Fruit fly (Drosophila melanogaster) whole organism, embryonic: ENCODE measurements around the gene caz.

Source experiments
- Adf1 ChIP-seq: fragments of 200-800 bp; sonication (Bioruptor generic); IDR thresholded peaks from 2 replicates; pipeline ENCODE4 v1.3.6; 2022; ENCODE audit warnings: missing biosample characterization, missing genetic modification characterization
- BEAF-32 ChIP-seq: fragments of 200-800 bp; sonication (Bioruptor generic); optimal IDR thresholded peaks from 3 replicates; lab custom pipeline; 2017; ENCODE audit warnings: missing biosample characterization, missing genetic modification characterization, mild to moderate bottlenecking, moderate library complexity, missing genetic modification reagents
- Bgb ChIP-seq: fragments of 200-800 bp; sonication (Bioruptor generic); IDR thresholded peaks from 2 replicates; pipeline ENCODE4 v1.3.6; 2022; ENCODE audit warnings: missing biosample characterization, missing genetic modification characterization; ENCODE audit not compliant: partially characterized antibody
- CG10267 ChIP-seq: fragments of 200-800 bp; sonication (Bioruptor generic); optimal IDR thresholded peaks from 2 replicates; lab custom pipeline; 2018; ENCODE audit warnings: missing biosample characterization, mild to moderate bottlenecking, missing genetic modification characterization, moderate library complexity
- CG10543 ChIP-seq: fragments of 200-800 bp; sonication (Bioruptor generic); optimal IDR thresholded peaks from 3 replicates; lab custom pipeline; 2017; ENCODE audit warnings: missing biosample characterization, mild to moderate bottlenecking, missing genetic modification characterization, moderate library complexity
- CG11456 ChIP-seq: fragments of 200-800 bp; sonication (Bioruptor generic); IDR thresholded peaks from 3 replicates; pipeline ENCODE4 v1.3.6; 2022; ENCODE audit warnings: missing biosample characterization, missing genetic modification characterization
- CG12104 ChIP-seq: fragments of 200-800 bp; sonication (Bioruptor generic); optimal IDR thresholded peaks from 3 replicates; lab custom pipeline; 2016; ENCODE audit warnings: missing biosample characterization, missing genetic modification characterization
- CG12155 ChIP-seq: fragments of 200-800 bp; sonication (Bioruptor generic); optimal IDR thresholded peaks from 3 replicates; lab custom pipeline; 2016; ENCODE audit warnings: missing biosample characterization, missing genetic modification characterization
- CG12391 ChIP-seq: fragments of 200-800 bp; sonication (Bioruptor generic); optimal IDR thresholded peaks from 3 replicates; lab custom pipeline; 2018; ENCODE audit warnings: missing biosample characterization, mild to moderate bottlenecking, missing genetic modification characterization, moderate library complexity
- CG12659 ChIP-seq: fragments of 200-800 bp; sonication (Bioruptor generic); optimal IDR thresholded peaks from 3 replicates; lab custom pipeline; 2017; ENCODE audit warnings: mild to moderate bottlenecking, missing biosample characterization, missing genetic modification reagents, missing genetic modification characterization
- CG13123 ChIP-seq: fragments of 200-800 bp; sonication (Bioruptor generic); optimal IDR thresholded peaks from 2 replicates; lab custom pipeline; 2016; ENCODE audit warnings: missing biosample characterization, missing genetic modification characterization
- CG13287 ChIP-seq: fragments of 200-800 bp; sonication (Bioruptor generic); IDR thresholded peaks from 2 replicates; pipeline ENCODE4 v1.3.6; 2022; ENCODE audit warnings: missing biosample characterization, missing genetic modification characterization; ENCODE audit not compliant: partially characterized antibody
- CG13296 ChIP-seq: fragments of 200-800 bp; sonication (Bioruptor generic); optimal IDR thresholded peaks from 3 replicates; lab custom pipeline; 2018; ENCODE audit warnings: missing biosample characterization, mild to moderate bottlenecking, missing genetic modification characterization
- CG14860 ChIP-seq: fragments of 200-800 bp; sonication (Bioruptor generic); IDR thresholded peaks from 3 replicates; pipeline ENCODE4 v1.3.6; 2022; ENCODE audit warnings: missing biosample characterization, missing genetic modification characterization; ENCODE audit not compliant: partially characterized antibody
- CG16813 ChIP-seq: fragments of 200-800 bp; sonication (Bioruptor generic); IDR thresholded peaks from 3 replicates; pipeline ENCODE4 v1.3.6; 2022; ENCODE audit warnings: missing biosample characterization, missing genetic modification characterization; ENCODE audit not compliant: partially characterized antibody
- CG2129 ChIP-seq: fragments of 200-800 bp; sonication (Bioruptor generic); IDR thresholded peaks from 2 replicates; pipeline ENCODE4 v1.3.6; 2022; ENCODE audit warnings: missing biosample characterization, missing genetic modification characterization; ENCODE audit not compliant: partially characterized antibody
- CG2199 ChIP-seq: fragments of 200-800 bp; sonication (Bioruptor generic); IDR thresholded peaks from 3 replicates; pipeline ENCODE4 v1.3.6; 2022; ENCODE audit warnings: missing biosample characterization, missing genetic modification characterization
- CG2712 ChIP-seq: fragments of 200-800 bp; optimal IDR thresholded peaks from 3 replicates; lab custom pipeline; 2019; ENCODE audit warnings: missing biosample characterization, mild to moderate bottlenecking, missing genetic modification characterization, moderate library complexity
- CG2889 ChIP-seq: fragments of 200-800 bp; sonication (Bioruptor generic); IDR thresholded peaks from 3 replicates; pipeline ENCODE4 v1.3.6; 2022; ENCODE audit warnings: missing biosample characterization, missing genetic modification characterization
- CG32532 ChIP-seq: fragments of 200-800 bp; sonication (Bioruptor generic); IDR thresholded peaks from 2 replicates; pipeline ENCODE4 v1.3.6; 2022; ENCODE audit warnings: missing biosample characterization, missing genetic modification characterization
- CG6272 ChIP-seq: fragments of 200-800 bp; sonication (Bioruptor generic); IDR thresholded peaks from 2 replicates; pipeline ENCODE4 v1.3.6; 2022; ENCODE audit warnings: missing biosample characterization, missing genetic modification characterization
- CG6791 ChIP-seq: fragments of 200-800 bp; sonication (Bioruptor generic); IDR thresholded peaks from 3 replicates; pipeline ENCODE4 v1.3.6; 2022; ENCODE audit warnings: missing biosample characterization, missing genetic modification characterization; ENCODE audit not compliant: partially characterized antibody
- CG7928 ChIP-seq: fragments of 200-800 bp; sonication (Bioruptor generic); optimal IDR thresholded peaks from 2 replicates; lab custom pipeline; 2017; ENCODE audit warnings: missing biosample characterization, mild to moderate bottlenecking, missing genetic modification characterization
- CG8924 ChIP-seq: fragments of 200-800 bp; optimal IDR thresholded peaks from 3 replicates; lab custom pipeline; 2019; ENCODE audit warnings: missing biosample characterization, mild to moderate bottlenecking, missing genetic modification characterization, moderate library complexity
- Dp ChIP-seq: fragments of 200-800 bp; sonication (Bioruptor generic); optimal IDR thresholded peaks from 2 replicates; lab custom pipeline; 2018; ENCODE audit warnings: missing biosample characterization, mild to moderate bottlenecking, missing genetic modification characterization, moderate library complexity
- H2.0 ChIP-seq: fragments of 200-800 bp; sonication (Bioruptor generic); IDR thresholded peaks from 2 replicates; pipeline ENCODE4 v1.3.6; 2022; ENCODE audit warnings: missing biosample characterization, missing genetic modification characterization
- Hmr ChIP-seq: fragments of 200-800 bp; sonication (Bioruptor generic); optimal IDR thresholded peaks from 3 replicates; lab custom pipeline; 2017; ENCODE audit warnings: mild to moderate bottlenecking, missing biosample characterization, missing genetic modification reagents, missing genetic modification characterization
- Hsf ChIP-seq: fragments of 200-800 bp; sonication (Bioruptor generic); optimal IDR thresholded peaks from 3 replicates; lab custom pipeline; 2016; ENCODE audit warnings: missing biosample characterization, missing genetic modification characterization
- Nf-YC ChIP-seq: fragments of 200-800 bp; optimal IDR thresholded peaks from 3 replicates; lab custom pipeline; 2019; ENCODE audit warnings: missing biosample characterization, mild to moderate bottlenecking, missing genetic modification characterization, moderate library complexity
- Opbp ChIP-seq: fragments of 200-800 bp; sonication (Bioruptor generic); IDR thresholded peaks from 3 replicates; pipeline ENCODE4 v1.3.6; 2022; ENCODE audit warnings: missing biosample characterization, missing genetic modification characterization; ENCODE audit not compliant: partially characterized antibody
- Scr ChIP-seq: fragments of 200-800 bp; sonication (Bioruptor generic); IDR thresholded peaks from 2 replicates; pipeline ENCODE4 v1.3.6; 2022; ENCODE audit warnings: missing biosample characterization, missing genetic modification characterization; ENCODE audit not compliant: partially characterized antibody
- ems ChIP-seq: fragments of 200-800 bp; sonication (Bioruptor generic); optimal IDR thresholded peaks from 3 replicates; lab custom pipeline; 2016; ENCODE audit warnings: missing biosample characterization, missing genetic modification characterization
- fd3F ChIP-seq: fragments of 200-800 bp; sonication (Bioruptor generic); optimal IDR thresholded peaks from 2 replicates; lab custom pipeline; 2018; ENCODE audit warnings: missing biosample characterization, mild to moderate bottlenecking, missing genetic modification characterization, moderate library complexity
- fu2 ChIP-seq: fragments of 200-800 bp; sonication (Bioruptor generic); optimal IDR thresholded peaks from 2 replicates; lab custom pipeline; 2016; ENCODE audit warnings: missing biosample characterization, missing genetic modification characterization
- gfzf ChIP-seq: fragments of 200-800 bp; sonication (Bioruptor generic); optimal IDR thresholded peaks from 2 replicates; lab custom pipeline; 2016; ENCODE audit warnings: missing biosample characterization, mild to moderate bottlenecking, missing genetic modification characterization, moderate library complexity
- ham ChIP-seq: fragments of 200-800 bp; sonication (Bioruptor generic); IDR thresholded peaks from 2 replicates; pipeline ENCODE4 v1.3.6; 2022; ENCODE audit warnings: missing biosample characterization, missing genetic modification characterization
- hbn ChIP-seq: fragments of 200-800 bp; sonication (Bioruptor generic); IDR thresholded peaks from 2 replicates; pipeline ENCODE4 v1.3.6; 2022; ENCODE audit warnings: missing biosample characterization, missing genetic modification characterization; ENCODE audit not compliant: partially characterized antibody
- lbe ChIP-seq: fragments of 200-800 bp; sonication (Bioruptor generic); optimal IDR thresholded peaks from 2 replicates; lab custom pipeline; 2016; ENCODE audit warnings: missing biosample characterization, mild to moderate bottlenecking, missing genetic modification characterization
- lilli ChIP-seq: fragments of 200-800 bp; sonication (Bioruptor generic); optimal IDR thresholded peaks from 3 replicates; lab custom pipeline; 2016; ENCODE audit warnings: missing biosample characterization, missing genetic modification characterization
- luna ChIP-seq: fragments of 200-800 bp; sonication (Bioruptor generic); optimal IDR thresholded peaks from 2 replicates; lab custom pipeline; 2016; ENCODE audit warnings: missing biosample characterization, missing genetic modification characterization
- mld ChIP-seq: fragments of 200-800 bp; sonication (Bioruptor generic); IDR thresholded peaks from 3 replicates; pipeline ENCODE4 v1.3.6; 2022; ENCODE audit warnings: missing biosample characterization, missing genetic modification characterization; ENCODE audit not compliant: partially characterized antibody
- nmo ChIP-seq: fragments of 200-800 bp; sonication (Bioruptor generic); optimal IDR thresholded peaks from 2 replicates; lab custom pipeline; 2018; ENCODE audit warnings: missing biosample characterization, mild to moderate bottlenecking, missing genetic modification characterization, moderate library complexity
- row ChIP-seq: fragments of 200-800 bp; sonication (Bioruptor generic); IDR thresholded peaks from 3 replicates; pipeline ENCODE4 v1.3.6; 2022; ENCODE audit warnings: missing biosample characterization, missing genetic modification characterization
- sd ChIP-seq: fragments of 200-800 bp; sonication (Bioruptor generic); optimal IDR thresholded peaks from 3 replicates; lab custom pipeline; 2018; ENCODE audit warnings: missing biosample characterization, mild to moderate bottlenecking, missing genetic modification characterization, moderate library complexity
- seq ChIP-seq: fragments of 200-800 bp; sonication (Bioruptor generic); IDR thresholded peaks from 2 replicates; pipeline ENCODE4 v1.3.6; 2022; ENCODE audit warnings: missing biosample characterization, missing genetic modification characterization
- stwl ChIP-seq: fragments of 200-800 bp; sonication (Bioruptor generic); optimal IDR thresholded peaks from 3 replicates; lab custom pipeline; 2018; ENCODE audit warnings: missing biosample characterization, mild to moderate bottlenecking, missing genetic modification characterization, moderate library complexity
- tna ChIP-seq: fragments of 200-800 bp; sonication (Bioruptor generic); IDR thresholded peaks from 2 replicates; pipeline ENCODE4 v1.3.6; 2022; ENCODE audit warnings: missing biosample characterization, missing genetic modification characterization; ENCODE audit not compliant: partially characterized antibody
- tup ChIP-seq: fragments of 200-800 bp; sonication (Bioruptor generic); optimal IDR thresholded peaks from 2 replicates; lab custom pipeline; 2016; ENCODE audit warnings: missing biosample characterization, mild to moderate bottlenecking, missing genetic modification characterization, moderate library complexity

caz gene

DNA sequence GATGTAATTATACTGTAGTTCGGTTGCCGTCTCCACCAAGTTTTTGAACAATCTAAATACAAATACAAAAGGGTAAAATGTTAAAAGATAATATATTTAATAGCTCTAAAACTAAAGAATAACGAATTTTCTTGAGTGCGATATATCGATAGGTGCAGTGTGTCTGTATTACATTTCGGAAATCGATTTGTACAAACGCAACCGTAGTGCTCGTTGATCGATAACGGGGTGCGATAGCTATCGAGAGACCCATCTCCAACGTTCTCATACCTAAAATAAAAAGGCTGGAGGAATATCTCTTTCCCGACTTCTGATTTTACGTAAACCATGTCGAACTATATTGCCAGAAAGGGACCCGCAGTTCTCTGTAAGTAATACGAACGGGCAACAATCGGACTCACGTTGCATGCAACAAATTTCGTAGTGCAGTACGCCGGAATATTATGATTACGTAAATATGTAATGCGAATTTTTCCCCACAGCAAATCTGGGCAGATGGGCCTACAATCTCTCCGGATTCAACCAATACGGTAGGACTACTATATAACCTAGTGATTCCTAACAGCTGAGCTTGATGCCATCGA lies 2.4 kb upstream of the caz start, which contains the start of gene UQCR-14 (continued):
- TF ChIP-seq CG6791 (GFP tag; lab: Robert Waterston, UW) (peak; percentile 99), CG12155 (GFP tag; lab: Kevin White, UChicago) (peak; percentile 6), tup (GFP tag; lab: Kevin White, UChicago) (no peak), CG2199 (GFP tag; lab: Robert Waterston, UW) (peak; percentile 21; the same call in 1 of the 3 replicates), fd3F (no peak), CG2129 (GFP tag; lab: Robert Waterston, UW) (peak; percentile 90), Nf-YC (tag; lab: Kevin White, UChicago) (peak; percentile 44), Hsf (GFP tag; lab: Kevin White, UChicago) (peak; percentile 34), sd (tag; lab: Kevin White, UChicago) (peak; percentile 34), H2.0 (GFP tag; lab: Robert Waterston, UW) (no peak), stwl (peak; percentile 90), CG8924 (tag; lab: Kevin White, UChicago) (peak; percentile 33), Bgb (peak; percentile 99), lilli (GFP tag; lab: Kevin White, UChicago) (peak; percentile 52), CG10267 (tag; lab: Kevin White, UChicago) (peak; percentile 70), lbe (peak; percentile 37), CG2712 (peak; percentile 62), CG2889 (GFP tag; lab: Robert Waterston, UW) (no peak), row (peak; percentile 74), hbn (peak; percentile 97), CG10543 (peak; percentile 3), Scr (GFP tag; lab: Robert Waterston, UW) (peak; percentile 95), luna (peak; percentile 9), seq (GFP tag; lab: Robert Waterston, UW) (no peak), CG32532 (peak; percentile 53), CG13296 (GFP tag; lab: Kevin White, UChicago) (peak; percentile 44), Dp (GFP tag; lab: Kevin White, UChicago) (peak; percentile 59), Hmr (GFP tag; lab: Kevin White, UChicago) (peak; percentile 64), BEAF-32 (GFP tag; lab: Kevin White, UChicago) (peak; percentile 97), ems (GFP tag; lab: Kevin White, UChicago) (peak; percentile 2), CG16813 (GFP tag; lab: Robert Waterston, UW) (peak; percentile 98), fu2 (GFP tag; lab: Kevin White, UChicago) (peak; percentile 4), CG11456 (GFP tag; lab: Robert Waterston, UW) (peak; percentile 49; the same call in 1 of the 3 replicates), CG14860 (GFP tag; lab: Robert Waterston, UW) (peak; percentile 96), CG13123 (GFP tag; lab: Kevin White, UChicago) (no peak), CG6272 (GFP tag; lab: Robert Waterston, UW) (peak; percentile 44; the same call in 1 of the 2 replicates), nmo (GFP tag; lab: Kevin White, UChicago) (peak; percentile 58), Adf1 (GFP tag; lab: Robert Waterston, UW) (peak; percentile 34; the same call in 1 of the 2 replicates), Opbp (GFP tag; lab: Robert Waterston, UW) (peak; percentile 98), gfzf (peak; percentile 53), CG12659 (peak; percentile 87), ham (GFP tag; lab: Robert Waterston, UW) (no peak), tna (GFP tag; lab: Robert Waterston, UW) (peak; percentile 97), CG12104 (GFP tag; lab: Kevin White, UChicago) (no peak), CG7928 (GFP tag; lab: Kevin White, UChicago) (peak; percentile 17), mld (GFP tag; lab: Robert Waterston, UW) (peak; percentile 94), CG13287 (GFP tag; lab: Robert Waterston, UW) (peak; percentile 98), CG12391 (peak; percentile 53)
